Fruit fly (Drosophila melanogaster): Measurements from ENCODE around the gene Taf4.

dm6 chr3L:16090330-16090803 lies 22.6 kb upstream of the Taf4 start, which contains the start of the genes CG5235 and ClC-c:
- peak in 1 of 2 experiments; percentile 28 for TF ChIP-seq CTCF (optimal IDR thresholded peaks at IDR 0.05)
- TF ChIP-seq CG8478 (optimal IDR thresholded peaks at IDR 0.05), result no peak
